Fruit fly (Drosophila melanogaster): ENCODE data around the gene CG6999.

Gene CG6999

DNA sequence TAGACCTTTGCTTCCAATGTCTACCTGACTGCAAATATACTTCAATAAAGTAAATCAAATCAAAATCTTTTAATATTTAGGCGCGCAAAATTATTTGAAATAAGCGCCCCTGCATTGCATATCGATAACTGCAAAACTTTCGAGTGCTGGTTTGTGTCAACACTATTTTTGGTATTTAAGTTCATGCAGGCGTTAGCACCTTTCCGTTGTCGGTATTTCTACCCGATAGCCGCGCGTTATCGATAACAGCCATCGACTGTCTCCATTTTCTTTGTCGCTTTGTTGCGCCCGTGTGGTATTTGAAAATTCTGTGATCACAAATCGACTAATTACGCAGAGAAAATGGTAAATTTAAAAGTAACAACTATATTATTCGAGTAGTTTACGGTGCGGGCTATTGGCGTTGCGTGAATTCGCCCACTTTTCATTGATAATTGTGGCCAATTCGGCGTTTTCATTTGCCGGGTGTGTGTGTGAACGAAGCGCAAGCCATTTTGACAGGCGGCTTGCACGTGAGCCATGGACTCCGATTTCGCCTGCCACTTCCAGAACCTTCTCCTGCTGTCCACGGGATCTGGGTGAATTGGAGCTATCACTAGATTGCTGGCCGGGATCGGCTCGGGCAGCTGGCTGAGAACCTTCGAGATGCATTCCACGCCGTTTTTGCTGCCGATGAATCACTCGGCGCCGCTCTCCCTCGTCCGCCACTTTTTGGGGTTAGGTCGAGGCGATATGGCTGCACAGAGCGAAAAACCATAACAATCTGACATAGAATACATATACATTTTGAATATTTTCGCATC lies 1.3 kb downstream of the CG6999 start, which contains the start of gene CCT2 (continued):
- TF ChIP-seq CG11247 (GFP tag; IDR thresholded peaks at IDR 0.05) (no peak), Aef1 (GFP tag; IDR thresholded peaks at IDR 0.05) (no peak), CG17829 (tag; optimal IDR thresholded peaks at IDR 0.05) (peak; percentile 27), Lim3 (GFP tag; IDR thresholded peaks at IDR 0.05) (no peak), gro (GFP tag; optimal IDR thresholded peaks at IDR 0.05) (no peak), CG7271 (tag; optimal IDR thresholded peaks at IDR 0.05) (no peak), CG9727 (GFP tag; optimal IDR thresholded peaks at IDR 0.05) (no peak), tgo (GFP tag; IDR thresholded peaks at IDR 0.05) (no peak), ato (GFP tag; IDR thresholded peaks at IDR 0.05; ENCODE audit: partially characterized antibody) (peak; percentile 56; the same call in 1 of the 2 replicates), Atf-2 (GFP tag; optimal IDR thresholded peaks at IDR 0.05) (no peak), cato (GFP tag; optimal IDR thresholded peaks at IDR 0.05; ENCODE audit: borderline replicate concordance) (no peak), CG7745 (tag; optimal IDR thresholded peaks at IDR 0.05) (no peak), Opbp (GFP tag; IDR thresholded peaks at IDR 0.05; ENCODE audit: partially characterized antibody) (peak; percentile 73), her (GFP tag; optimal IDR thresholded peaks at IDR 0.05) (no peak), CG15696 (tag; optimal IDR thresholded peaks at IDR 0.05) (no peak), Camta (GFP tag; optimal IDR thresholded peaks at IDR 0.05) (no peak), slou (GFP tag; optimal IDR thresholded peaks at IDR 0.05) (no peak), Dp (GFP tag; optimal IDR thresholded peaks at IDR 0.05) (peak; percentile 87), ap (GFP tag; IDR thresholded peaks at IDR 0.05) (no peak), bcd (GFP tag; optimal IDR thresholded peaks at IDR 0.05) (no peak), Oaz (GFP tag; IDR thresholded peaks at IDR 0.05) (no peak), CG17361 (GFP tag; IDR thresholded peaks at IDR 0.05) (no peak), CG3407 (GFP tag; optimal IDR thresholded peaks at IDR 0.05) (no peak), trh (GFP tag; optimal IDR thresholded peaks at IDR 0.05) (no peak), Elba2 (GFP tag; optimal IDR thresholded peaks at IDR 0.05) (no peak), CG9932 (GFP tag; IDR thresholded peaks at IDR 0.05) (no peak), trem (tag; optimal IDR thresholded peaks at IDR 0.05) (peak; percentile 46), CG2678 (tag; optimal IDR thresholded peaks at IDR 0.05) (no peak), CG10979 (tag; optimal IDR thresholded peaks at IDR 0.05) (no peak), Dref (GFP tag; IDR thresholded peaks at IDR 0.05) (peak; percentile 97), inv (GFP tag; IDR thresholded peaks at IDR 0.05; ENCODE audit: partially characterized antibody) (0 out of 2 replicates have a peak, but pooled peaks have one; percentile 30), nerfin-1 (tag; optimal IDR thresholded peaks at IDR 0.05) (no peak), CG14014 (GFP tag; IDR thresholded peaks at IDR 0.05) (no peak), ab (GFP tag; optimal IDR thresholded peaks at IDR 0.05) (no peak), Fer1 (GFP tag; optimal IDR thresholded peaks at IDR 0.05) (peak; percentile 5), ftz-f1 (GFP tag; optimal IDR thresholded peaks at IDR 0.05) (no peak), CG10321 (GFP tag; IDR thresholded peaks at IDR 0.05) (no peak), CG17568 (GFP tag; optimal IDR thresholded peaks at IDR 0.05) (no peak), peb (GFP tag; IDR thresholded peaks at IDR 0.05) (no peak), caup (GFP tag; optimal IDR thresholded peaks at IDR 0.05; ENCODE audit: severe bottlenecking) (no peak), pb (GFP tag; optimal IDR thresholded peaks at IDR 0.05) (no peak), CG10543 (GFP tag; optimal IDR thresholded peaks at IDR 0.05) (no peak), Optix (GFP tag; IDR thresholded peaks at IDR 0.05) (no peak), nom (GFP tag; optimal IDR thresholded peaks at IDR 0.05) (peak; percentile 68), tap (tag; optimal IDR thresholded peaks at IDR 0.05) (no peak), NC2α (GFP tag; optimal IDR thresholded peaks at IDR 0.05) (no peak), CG1529 (GFP tag; optimal IDR thresholded peaks at IDR 0.05) (no peak), CG11695 (GFP tag; IDR thresholded peaks at IDR 0.05) (no peak), Ets97D (GFP tag; optimal IDR thresholded peaks at IDR 0.05) (peak; percentile 67), Eip74EF (GFP tag; optimal IDR thresholded peaks at IDR 0.05) (no peak)

All from whole organism, embryonic.